Worm (Caenorhabditis elegans): ENCODE measurements around the gene scc-2.

The scc-2 gene

DNA sequence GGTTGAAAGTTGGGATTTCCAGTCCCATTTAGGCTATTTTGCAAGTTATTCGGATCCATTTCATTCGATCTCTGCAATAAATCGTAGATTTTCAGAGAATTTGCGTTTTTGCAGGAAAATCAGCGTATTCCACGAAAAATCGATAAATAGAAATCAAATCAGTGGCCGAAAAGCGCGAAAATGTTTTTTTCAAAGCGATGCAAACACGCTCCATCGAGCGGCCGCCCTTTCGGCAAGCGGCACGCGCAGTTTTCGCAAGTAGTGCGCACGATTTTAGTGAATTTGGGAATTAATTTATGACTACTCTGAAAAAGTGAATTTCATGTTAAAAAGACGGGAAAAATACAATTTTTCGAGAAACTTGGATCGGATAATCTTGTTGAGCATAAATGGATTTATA lies 8.3 kb downstream of the scc-2 start (continued):
- TF ChIP-seq spr-1 (tag; optimal IDR thresholded peaks at IDR 0.05) (peak; percentile 91), nhr-76 (tag; optimal IDR thresholded peaks at IDR 0.05) (no peak), ZK546.5 (tag; optimal IDR thresholded peaks at IDR 0.05) (peak in 1 of 2 experiments; percentile 48), Y105C5A.15 (GFP tag; IDR thresholded peaks at IDR 0.05) (no peak)

DNA sequence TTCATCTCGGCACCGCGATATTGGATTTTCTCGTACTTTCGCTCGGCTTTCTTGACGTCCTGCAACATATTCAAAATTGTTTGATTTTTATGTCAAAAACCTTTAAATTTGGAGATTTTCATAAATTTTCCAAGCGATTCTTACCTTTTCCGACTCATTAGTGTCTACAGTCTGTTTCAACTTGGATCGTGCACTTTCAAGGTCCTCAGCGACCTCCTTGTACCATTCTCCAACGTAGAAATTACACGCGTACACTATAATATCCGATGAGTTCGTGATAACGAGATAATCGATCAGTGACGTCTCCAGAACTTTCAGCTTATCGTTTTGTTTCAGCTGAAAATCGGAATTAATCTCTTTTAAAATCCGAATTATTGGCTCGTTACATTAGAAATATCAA lies 15.7 kb downstream of the scc-2 start:
- TF ChIP-seq nhr-28 (tag; optimal IDR thresholded peaks at IDR 0.05) (no peak), nhr-102 (tag; optimal IDR thresholded peaks at IDR 0.05) (no peak), unc-130 (GFP tag; optimal IDR thresholded peaks at IDR 0.05) (no peak), zip-2 (tag; optimal IDR thresholded peaks at IDR 0.05) (no peak), unc-62 (GFP tag; optimal IDR thresholded peaks at IDR 0.05 in 1 of 2) (peak in 1 of 2 experiments; percentile 94), unc-62 (tag; optimal IDR thresholded peaks at IDR 0.05) (no peak), vab-7 (GFP tag; IDR thresholded peaks at IDR 0.05) (no peak), mes-2 (tag; optimal IDR thresholded peaks at IDR 0.05; ENCODE audit: poor library complexity, severe bottlenecking) (no peak)

DNA sequence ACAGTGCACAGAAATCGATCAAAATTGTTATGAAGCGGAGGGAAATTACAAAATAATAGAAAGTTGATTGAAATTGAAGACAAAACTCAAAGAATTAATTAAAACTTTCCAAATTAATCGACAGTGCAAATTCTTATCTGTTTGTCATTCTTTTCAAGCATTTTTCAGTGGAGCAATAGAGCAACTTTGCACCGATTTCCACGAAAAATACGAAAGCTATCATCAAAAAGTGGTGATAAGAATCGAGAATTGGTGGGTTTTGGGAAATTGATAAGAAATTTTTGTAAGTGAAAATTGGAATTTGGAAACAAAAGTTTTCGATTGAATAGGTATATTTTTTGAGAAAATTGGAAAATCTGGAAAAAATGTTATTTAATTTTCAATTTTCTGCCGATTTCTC lies 23.4 kb downstream of the scc-2 start:
- TF ChIP-seq dve-1 (tag; optimal IDR thresholded peaks at IDR 0.05; ENCODE audit: insufficient read depth), result peak; percentile 48
- peak; percentile 25 for TF ChIP-seq hlh-11 (tag; optimal IDR thresholded peaks at IDR 0.05)
- TF ChIP-seq lin-38 (GFP tag; IDR thresholded peaks at IDR 0.05), result peak; percentile 56
- TF ChIP-seq nhr-28 (tag; optimal IDR thresholded peaks at IDR 0.05), result peak; percentile 73
- TF ChIP-seq nhr-77 (tag; optimal IDR thresholded peaks at IDR 0.05), result peak; percentile 43
- peak; percentile 100 for TF ChIP-seq pqm-1 (tag; optimal IDR thresholded peaks at IDR 0.05)
- TF ChIP-seq unc-62 (GFP tag; optimal IDR thresholded peaks at IDR 0.05 in 1 of 2), result peak in 1 of 2 experiments; percentile 19
- no peak for TF ChIP-seq unc-62 (tag; optimal IDR thresholded peaks at IDR 0.05)
- no peak for TF ChIP-seq skn-1 (tag; optimal IDR thresholded peaks at IDR 0.05)
- TF ChIP-seq dmd-6 (GFP tag; IDR thresholded peaks at IDR 0.05), result peak; percentile 62
- no peak for TF ChIP-seq daf-16 (GFP tag; optimal IDR thresholded peaks at IDR 0.05)
- peak; percentile 39 for TF ChIP-seq daf-16 (tag; optimal IDR thresholded peaks at IDR 0.05)
- no peak for TF ChIP-seq ctbp-1 (GFP tag; IDR thresholded peaks at IDR 0.05)

DNA sequence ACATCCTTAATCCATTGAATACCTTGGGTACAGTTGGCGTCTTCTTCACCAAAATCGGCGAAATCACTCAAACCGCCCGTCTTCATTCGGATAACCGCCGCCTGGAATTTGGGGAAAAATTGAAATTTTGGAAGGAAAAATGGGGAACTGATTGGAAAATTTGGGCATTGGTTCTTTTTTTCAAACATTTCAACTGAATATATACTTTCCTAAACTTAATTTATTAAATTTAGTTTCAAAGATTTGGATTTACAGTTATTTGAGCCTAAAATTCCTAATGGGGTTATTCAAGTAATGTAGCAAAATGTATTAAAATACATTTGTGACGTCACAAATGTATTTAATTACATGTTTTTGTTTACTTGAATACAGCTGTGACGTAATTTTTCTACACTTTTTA lies 25.7 kb downstream of the scc-2 start, which contains the start of gene laat-1:
TSS of gene laat-1 (minus strand) at position 101 of the 400 bp plus-strand sequence.
- no peak for TF ChIP-seq Y5F2A.4 (GFP tag; optimal IDR thresholded peaks at IDR 0.05)
- TF ChIP-seq lin-15B (tag; optimal IDR thresholded peaks at IDR 0.05), result no peak
- no peak for TF ChIP-seq ama-1 (optimal IDR thresholded peaks at IDR 0.05)
- TF ChIP-seq fkh-10 (GFP tag; optimal IDR thresholded peaks at IDR 0.05), result no peak
- no peak for TF ChIP-seq dve-1 (tag; optimal IDR thresholded peaks at IDR 0.05; ENCODE audit: insufficient read depth)
- no peak for TF ChIP-seq zag-1 (tag; optimal IDR thresholded peaks at IDR 0.05)

DNA sequence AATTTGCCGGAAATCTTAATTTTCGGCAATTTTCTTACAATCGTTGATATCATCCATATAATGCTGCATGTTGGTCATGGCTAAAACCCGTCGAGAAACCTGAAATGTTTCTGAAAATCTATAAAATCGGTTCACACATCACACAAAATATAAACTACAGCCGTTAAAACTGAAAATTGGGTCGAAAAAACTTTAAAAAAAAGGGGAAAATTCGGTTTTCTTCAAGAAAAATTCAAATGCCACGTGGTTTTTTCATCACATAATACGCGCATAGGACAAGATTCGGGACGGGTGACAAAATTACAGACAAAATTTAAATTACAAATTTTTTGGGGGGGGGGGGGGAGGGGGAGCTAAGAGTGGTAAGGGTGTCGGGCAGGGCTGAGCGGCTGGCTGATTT lies 30.8 kb downstream of the scc-2 start, which contains the start of gene Y43H11AL.1:
TSS of gene Y43H11AL.1 (minus strand) at position 101 of the 400 bp plus-strand sequence.
- TF ChIP-seq dmd-6 (GFP tag; IDR thresholded peaks at IDR 0.05) (no peak), R02D3.7 (tag; optimal IDR thresholded peaks at IDR 0.05) (no peak), ztf-7 (tag; optimal IDR thresholded peaks at IDR 0.05) (no peak), aly-2 (tag; optimal IDR thresholded peaks at IDR 0.05) (no peak), snpc-1.2 (GFP tag; IDR thresholded peaks at IDR 0.05) (no peak), ceh-32 (tag; optimal IDR thresholded peaks at IDR 0.05; ENCODE audit: poor library complexity) (no peak), nhr-6 (tag; optimal IDR thresholded peaks at IDR 0.05) (no peak), spr-1 (tag; optimal IDR thresholded peaks at IDR 0.05) (no peak), F10B5.3 (tag; optimal IDR thresholded peaks at IDR 0.05) (no peak), lsy-2 (tag; optimal IDR thresholded peaks at IDR 0.05) (no peak), daf-8 (GFP tag; IDR thresholded peaks at IDR 0.05) (no peak), mdt-29 (GFP tag; IDR thresholded peaks at IDR 0.05) (no peak), arid-1 (GFP tag; conservative IDR thresholded peaks at IDR 0.05) (no peak), mxl-3 (GFP tag; optimal IDR thresholded peaks at IDR 0.05) (no peak), egl-43 (GFP tag; IDR thresholded peaks at IDR 0.05) (no peak), T20F7.1 (GFP tag; optimal IDR thresholded peaks at IDR 0.05) (no peak)

All from whole organism, L4 larva.